Fruit fly (Drosophila melanogaster) S2 (cell line): ENCODE results near the gene CG34301.

ENCODE experiments used
- CG8478 ChIP-seq: fragments of >200 bp; optimal IDR thresholded peaks from 2 replicates; lab custom pipeline; 2018
- CTCF ChIP-seq, 2 experiments: fragments of >200 bp; optimal IDR thresholded peaks; 2 replicates each; lab custom pipeline; 2018

The CG34301 gene

DNA sequence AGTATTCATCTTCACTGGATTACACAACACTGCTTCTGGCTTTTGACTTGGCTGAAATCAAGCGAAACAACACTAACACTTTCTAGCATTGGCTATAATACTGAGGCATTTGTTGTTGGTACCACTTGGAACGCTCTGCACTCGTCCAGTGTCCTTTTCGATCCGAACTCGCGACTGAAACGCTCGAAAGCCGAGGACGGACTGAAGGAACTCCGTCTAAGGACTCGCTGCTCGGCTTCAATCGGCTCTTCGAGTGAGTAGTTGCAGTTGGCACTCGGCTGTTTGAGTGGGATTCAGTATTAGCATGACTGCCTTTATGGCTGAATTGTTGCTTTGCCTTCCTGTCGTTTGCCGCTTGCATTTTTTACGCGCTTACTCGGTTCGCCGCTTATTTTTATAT lies 5.2 kb upstream of the CG34301 start, which contains the start of the genes CG34135 and CG11768:
Gene CG34135, minus strand, starts transcription at position 194 of the 400 bp plus-strand sequence.
Gene CG11768, minus strand, starts transcription at position 203 of the 400 bp plus-strand sequence.
- TF ChIP-seq CTCF (optimal IDR thresholded peaks at IDR 0.05; lab: Kevin White, UChicago) (no peak), CG8478 (lab: Kevin White, UChicago) (no peak)

DNA sequence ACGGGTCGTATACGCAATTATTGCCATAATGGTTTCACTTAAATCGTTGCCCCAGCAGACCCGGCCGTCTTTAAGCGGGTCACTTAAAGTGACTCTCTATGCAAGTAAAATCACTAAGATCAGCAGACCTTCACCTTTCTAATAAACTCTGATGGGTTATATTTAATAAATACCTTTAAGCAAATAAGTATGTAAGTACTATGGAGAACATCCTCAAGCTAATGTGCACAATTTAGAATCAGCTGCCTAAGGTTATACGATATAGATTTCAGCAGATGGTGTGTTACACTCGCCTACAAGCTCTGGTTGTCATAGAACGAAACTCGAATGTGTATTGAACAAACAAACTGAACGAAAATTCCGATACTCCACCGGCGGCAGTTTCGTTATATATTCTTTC lies 4.1 kb upstream of the CG34301 start, which contains the start of gene CG8236:
Gene CG8236, plus strand, starts transcription at position 301 of the 400 bp plus-strand sequence.
- TF ChIP-seq CG8478 (lab: Kevin White, UChicago): no peak
- TF ChIP-seq CTCF (optimal IDR thresholded peaks at IDR 0.05; lab: Kevin White, UChicago): no peak

DNA sequence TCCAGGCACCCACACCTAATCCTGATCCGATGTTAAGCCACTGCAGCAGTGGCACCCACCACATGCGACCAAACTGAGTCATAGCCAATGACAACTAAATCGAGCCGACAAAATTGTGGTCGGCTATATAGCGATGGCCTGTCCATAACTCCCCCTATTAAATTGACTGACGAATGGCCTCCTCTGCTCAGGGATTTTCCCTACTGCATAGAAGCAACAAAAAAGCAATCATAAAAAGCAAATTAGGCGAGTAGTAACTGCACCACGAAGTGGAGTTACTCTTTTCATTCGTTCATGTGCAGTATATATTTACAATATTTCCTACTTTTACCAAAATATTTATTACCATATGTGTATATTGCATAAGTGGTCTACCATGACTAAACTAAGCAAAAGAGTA lies 644 bp upstream of the CG34301 start, which contains the start of gene CG13318:
Gene CG13318, minus strand, starts transcription at position 101 of the 400 bp plus-strand sequence.
- no peak for TF ChIP-seq CG8478 (lab: Kevin White, UChicago)
- TF ChIP-seq CTCF (optimal IDR thresholded peaks at IDR 0.05; lab: Kevin White, UChicago): no peak

DNA sequence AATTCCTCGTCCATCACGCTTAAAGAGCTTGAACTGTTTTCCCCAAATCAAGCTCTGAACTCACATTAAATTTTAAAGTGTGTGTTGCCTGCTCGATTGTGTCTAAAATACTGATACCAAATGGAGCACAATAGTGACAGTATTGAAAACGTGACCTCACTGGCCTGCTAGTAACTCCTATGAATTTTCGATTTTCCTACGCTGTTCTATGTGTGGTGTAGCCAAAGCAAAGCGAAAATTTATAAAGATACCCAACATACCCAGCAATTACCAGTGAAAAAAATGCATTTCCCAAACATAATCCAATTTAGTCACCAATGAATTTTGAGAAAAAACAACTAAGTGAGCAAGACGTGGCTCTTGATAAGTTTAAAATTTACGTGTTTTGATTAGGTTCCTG lies 6.6 kb downstream of the CG34301 start, which contains the start of gene CG33191:
Gene CG33191, minus strand, starts transcription at position 101 of the 400 bp plus-strand sequence.
- TF ChIP-seq CTCF (optimal IDR thresholded peaks at IDR 0.05; lab: Kevin White, UChicago): no peak
- no peak for TF ChIP-seq CG8478 (lab: Kevin White, UChicago)

DNA sequence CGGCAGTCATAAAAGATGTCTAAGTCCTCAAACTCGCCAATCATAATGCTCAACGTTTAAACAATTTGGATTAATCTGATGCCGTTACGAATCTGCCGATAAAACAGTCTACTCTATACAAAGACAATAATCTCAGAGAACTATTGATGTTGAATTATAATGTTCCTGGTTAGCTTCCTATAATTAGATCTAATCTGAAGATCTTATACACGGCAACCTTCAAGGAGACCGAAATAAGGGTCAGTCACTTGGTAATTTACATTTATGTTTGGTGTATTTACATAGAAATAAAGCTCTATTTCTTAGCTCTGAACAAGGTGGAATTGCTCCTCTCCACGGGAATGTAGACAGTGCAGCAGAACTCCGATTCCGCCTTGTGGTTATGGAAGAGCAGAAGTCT lies 7.5 kb downstream of the CG34301 start, which contains the start of gene CG33189:
Gene CG33189, minus strand, starts transcription at position 101 of the 400 bp plus-strand sequence.
- TF ChIP-seq CTCF (optimal IDR thresholded peaks at IDR 0.05; lab: Kevin White, UChicago) (no peak), CG8478 (lab: Kevin White, UChicago) (no peak)

DNA sequence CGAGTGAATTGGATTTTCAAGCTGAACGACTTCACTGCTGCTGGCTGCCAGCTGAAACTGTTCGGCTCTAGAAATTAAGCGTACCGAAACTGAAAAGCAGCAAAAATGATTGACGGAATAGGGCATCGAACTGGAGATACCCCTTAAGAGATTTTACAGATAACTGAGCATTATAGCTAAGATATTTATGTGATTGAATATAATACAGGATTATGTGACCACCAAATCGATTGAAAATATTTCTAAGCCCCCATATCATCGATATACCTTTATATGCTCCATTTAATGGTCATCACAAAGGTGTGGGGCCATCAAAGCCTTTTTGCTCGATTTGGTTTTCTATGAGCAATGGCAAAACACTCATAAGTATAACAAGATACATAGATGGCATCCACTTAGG lies 11.6 kb downstream of the CG34301 start:
- TF ChIP-seq CG8478 (lab: Kevin White, UChicago): no peak

DNA sequence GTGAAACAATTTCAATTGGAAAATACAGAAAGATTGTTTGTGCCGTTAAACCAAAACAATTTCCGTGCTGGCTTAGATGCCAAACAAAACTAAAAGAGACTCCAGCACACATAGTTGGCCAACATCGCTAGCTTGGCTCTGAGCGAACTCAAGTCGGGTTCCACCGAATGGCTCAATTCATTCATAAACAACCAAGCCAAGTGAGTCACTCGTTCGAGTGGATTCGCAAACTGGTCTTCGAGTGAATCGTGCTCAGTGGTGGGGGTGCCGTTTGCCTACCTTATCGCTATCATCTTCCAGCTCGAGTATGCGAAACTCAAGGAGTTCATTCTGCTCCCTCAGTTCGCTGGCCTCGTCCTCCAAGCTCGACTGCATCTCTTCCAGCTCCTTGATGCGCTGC lies 12.2 kb downstream of the CG34301 start:
- TF ChIP-seq CTCF (optimal IDR thresholded peaks at IDR 0.05; lab: Kevin White, UChicago) (no peak), CG8478 (lab: Kevin White, UChicago) (no peak)

DNA sequence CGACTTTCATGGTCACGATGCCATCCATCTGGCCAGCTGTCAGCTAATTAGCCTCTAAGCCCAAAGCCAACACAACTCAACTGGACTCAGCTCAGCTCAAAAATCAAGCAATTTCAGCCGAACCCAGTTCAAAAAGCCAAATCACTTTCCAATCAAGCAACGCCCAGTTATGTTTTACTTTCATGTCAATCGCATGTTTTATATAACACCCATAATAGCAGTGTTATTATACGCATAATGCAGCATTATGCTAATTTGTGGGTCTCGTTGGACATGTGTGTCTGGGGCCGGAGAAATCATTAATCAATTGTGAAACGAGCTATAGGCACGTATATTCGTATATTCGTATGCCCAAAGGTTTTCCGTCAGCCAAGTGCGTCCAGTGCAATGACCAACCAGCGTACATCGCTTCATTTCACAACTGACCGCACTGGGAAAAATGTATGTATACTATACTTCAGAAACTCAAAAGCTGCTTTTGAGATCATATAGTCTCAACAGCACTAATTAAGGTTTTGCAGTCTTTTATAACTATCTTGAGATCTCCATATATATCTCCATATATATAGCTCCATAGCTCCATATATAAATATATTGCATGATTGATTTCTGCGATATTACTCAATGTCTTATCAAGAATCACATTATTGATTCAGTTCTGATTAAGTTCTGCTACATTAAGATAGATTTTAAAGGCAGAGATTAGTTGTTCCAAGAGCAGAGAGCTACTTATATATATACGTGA lies 14.5 kb downstream of the CG34301 start:
- TF ChIP-seq CTCF (optimal IDR thresholded peaks at IDR 0.05; lab: Kevin White, UChicago) (no peak), CG8478 (lab: Kevin White, UChicago) (no peak)

DNA sequence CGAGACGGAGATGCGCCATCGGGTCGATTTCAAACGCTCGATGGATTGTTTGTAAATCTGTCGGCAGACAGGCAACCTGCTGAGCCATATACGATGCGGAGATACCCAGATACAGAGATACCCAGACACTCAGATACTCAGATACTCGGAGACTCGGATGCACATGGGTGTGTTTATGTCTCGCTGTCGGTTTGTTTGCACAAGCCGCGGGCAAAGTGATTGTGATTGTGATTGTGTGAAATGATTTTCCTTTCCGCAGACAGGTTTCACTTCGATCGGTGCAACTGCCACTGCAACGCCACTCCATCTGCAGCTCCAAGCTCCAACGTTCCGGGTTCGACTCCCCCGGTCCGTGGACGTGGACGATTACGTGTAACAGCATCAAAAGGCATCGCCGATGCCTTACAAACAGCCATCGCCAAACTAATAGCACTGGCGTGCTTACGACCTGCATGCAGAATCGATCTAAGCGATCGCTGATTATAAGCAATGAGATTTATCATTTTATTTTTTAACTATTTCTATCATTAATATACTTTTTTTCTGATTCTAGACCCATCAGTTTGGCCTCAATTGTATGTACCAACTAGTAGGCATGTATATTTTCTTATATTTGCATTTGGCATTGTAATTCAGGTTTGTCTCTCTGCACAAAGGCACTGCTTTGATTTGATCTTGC lies 15.6 kb downstream of the CG34301 start:
- TF ChIP-seq CTCF (optimal IDR thresholded peaks at IDR 0.05; lab: Kevin White, UChicago): no peak
- TF ChIP-seq CG8478 (lab: Kevin White, UChicago): no peak

DNA sequence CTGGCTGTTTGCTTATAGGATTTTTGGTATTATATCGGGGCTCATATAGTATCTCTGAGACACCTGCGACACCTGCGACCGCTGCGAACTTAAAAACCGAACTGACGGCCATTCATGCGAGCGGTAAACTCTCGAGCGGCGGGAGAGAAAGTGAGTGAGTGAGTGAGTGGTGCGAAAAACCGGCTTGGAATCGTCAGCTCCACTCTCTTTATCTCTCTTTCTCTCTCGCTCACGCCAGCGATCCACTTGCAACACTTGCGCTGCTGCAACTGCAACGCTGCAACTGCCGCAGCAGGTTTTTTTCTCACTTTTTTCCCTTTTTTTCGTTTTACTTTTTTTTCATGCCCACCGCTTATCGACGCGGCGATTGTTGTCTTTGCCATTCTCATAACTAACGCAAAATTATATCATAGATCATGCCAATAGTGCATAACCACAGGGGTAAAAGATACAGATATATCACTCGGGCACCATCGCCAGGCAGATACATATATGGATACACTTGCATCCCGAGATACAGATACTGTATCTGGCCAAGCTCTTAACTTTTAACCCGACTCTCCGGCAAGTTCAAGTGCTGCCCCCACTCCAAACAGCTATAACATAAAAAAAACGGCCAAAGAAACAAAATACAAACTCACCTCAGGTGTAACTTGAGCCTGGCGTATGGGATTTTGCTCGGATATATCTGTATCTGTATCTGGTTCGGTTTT lies 19.4 kb downstream of the CG34301 start:
- TF ChIP-seq CG8478 (lab: Kevin White, UChicago) (no peak), CTCF (optimal IDR thresholded peaks at IDR 0.05; lab: Kevin White, UChicago) (no peak)

DNA sequence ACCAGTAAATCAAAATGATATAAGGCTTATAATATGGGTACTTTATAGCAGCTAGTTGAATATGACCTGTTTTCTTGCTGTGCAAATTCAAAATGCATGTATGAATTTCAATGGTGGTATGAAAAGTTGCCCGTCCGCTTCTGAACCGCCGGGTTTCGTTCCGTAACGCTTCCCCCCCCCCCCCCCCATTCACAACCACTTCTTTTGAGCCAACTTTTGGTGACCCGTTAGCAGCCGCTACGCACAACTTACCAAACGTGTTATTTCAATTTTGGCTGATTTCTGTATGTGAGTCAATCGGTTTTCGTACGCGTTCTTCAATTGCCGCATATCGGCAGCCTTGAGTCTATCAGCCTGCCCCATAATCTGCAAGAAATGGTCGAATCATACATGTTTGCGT lies 20.5 kb downstream of the CG34301 start:
- TF ChIP-seq CTCF (optimal IDR thresholded peaks at IDR 0.05; lab: Kevin White, UChicago) (no peak), CG8478 (lab: Kevin White, UChicago) (no peak)

DNA sequence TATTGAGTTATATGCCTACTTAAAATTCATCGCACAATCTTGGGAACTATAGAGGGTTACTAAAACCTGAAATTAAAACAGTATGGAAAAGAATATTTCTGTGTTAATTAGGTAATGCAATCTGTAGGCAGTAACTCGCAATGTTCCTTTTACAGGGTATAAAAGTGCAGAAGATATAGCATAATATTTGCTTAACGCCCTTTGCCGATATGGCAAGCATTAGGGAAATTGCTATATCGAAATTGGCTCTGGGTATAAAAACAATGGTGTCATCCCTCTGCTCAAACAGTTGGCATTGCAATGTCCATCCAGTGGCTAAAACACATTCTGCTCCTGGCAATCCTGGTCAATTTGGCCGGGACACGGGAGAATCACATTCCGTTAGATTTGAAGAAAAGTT lies 21.1 kb downstream of the CG34301 start, which contains the start of gene Ir85a:
Gene Ir85a, plus strand, starts transcription at position 301 of the 400 bp plus-strand sequence.
- TF ChIP-seq CG8478 (lab: Kevin White, UChicago) (no peak), CTCF (optimal IDR thresholded peaks at IDR 0.05; lab: Kevin White, UChicago) (no peak)

DNA sequence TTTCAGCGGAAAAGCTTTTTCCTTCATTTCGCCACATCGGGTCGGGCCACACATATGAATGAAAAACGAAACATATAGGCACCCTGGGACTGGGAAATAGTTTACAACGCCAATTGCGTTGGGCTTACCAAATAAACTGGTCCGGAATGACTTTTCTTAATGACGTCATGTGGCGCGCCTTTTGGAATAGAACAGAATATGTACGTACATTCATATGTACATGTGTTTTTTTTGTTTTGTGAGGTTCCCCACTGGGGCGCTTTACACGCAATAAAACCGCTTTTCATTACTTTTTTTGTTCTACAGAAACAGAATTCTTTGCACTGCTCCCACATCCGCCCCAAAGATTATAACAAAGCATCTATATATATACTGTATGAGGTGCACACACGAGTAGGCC lies 25.1 kb downstream of the CG34301 start:
- TF ChIP-seq CG8478 (lab: Kevin White, UChicago): no peak
- TF ChIP-seq CTCF (optimal IDR thresholded peaks at IDR 0.05; lab: Kevin White, UChicago): no peak

DNA sequence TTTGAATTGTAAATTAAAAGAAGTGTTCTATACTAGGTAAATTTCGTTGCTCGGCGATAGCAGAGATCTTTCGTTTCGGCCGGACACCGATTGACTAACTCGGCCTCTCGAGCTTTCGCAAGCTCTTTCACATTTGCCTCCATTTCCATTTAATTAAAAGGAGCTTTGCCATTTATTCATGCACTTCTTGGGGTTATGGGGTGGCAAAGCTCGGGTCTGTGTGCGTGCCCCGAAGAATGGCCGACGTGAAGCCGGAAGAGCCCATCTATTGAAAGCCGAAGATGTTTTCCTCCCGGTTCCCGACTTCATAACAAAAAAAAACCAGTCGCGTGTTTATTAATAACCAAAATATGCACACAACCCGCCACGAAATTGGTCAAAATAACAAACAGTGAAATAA lies 26.6 kb downstream of the CG34301 start:
- no peak for TF ChIP-seq CTCF (optimal IDR thresholded peaks at IDR 0.05; lab: Kevin White, UChicago)
- TF ChIP-seq CG8478 (lab: Kevin White, UChicago): no peak
